Worm (Caenorhabditis elegans): ENCODE measurements around the gene T24H10.5.

T24H10.5 gene

DNA sequence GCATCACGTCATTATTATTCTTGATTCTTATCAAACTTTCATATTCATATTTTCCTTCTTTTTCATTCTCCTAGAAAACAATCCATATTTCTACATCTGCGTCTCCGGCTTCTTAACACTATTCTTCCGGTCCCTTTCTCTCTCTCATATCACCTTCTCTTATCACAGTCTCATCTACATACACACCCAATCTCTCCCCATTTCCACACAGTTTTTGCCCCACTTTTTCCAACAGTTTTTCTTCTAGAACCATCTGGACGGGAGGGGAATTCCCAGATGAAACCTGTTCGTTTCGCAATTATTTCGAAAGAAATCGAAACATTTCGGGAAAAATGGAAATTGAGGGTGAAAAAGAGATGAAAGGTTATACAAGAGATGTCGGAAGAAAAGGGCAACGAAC lies 27.2 kb downstream of the T24H10.5 start:
- TF ChIP-seq nhr-237 (tag; optimal IDR thresholded peaks at IDR 0.05) (peak; percentile 58), mab-5 (tag; optimal IDR thresholded peaks at IDR 0.05) (no peak), elt-1 (tag; optimal IDR thresholded peaks at IDR 0.05; ENCODE audit: borderline replicate concordance, insufficient read depth) (peak; percentile 10), elt-3 (tag; optimal IDR thresholded peaks at IDR 0.05) (peak; percentile 91)

- TF ChIP-seq hlh-1 (tag; optimal IDR thresholded peaks at IDR 0.05) (no peak), lsy-2 (tag; optimal IDR thresholded peaks at IDR 0.05) (no peak)
Observed at ce11 chrII:9130339-9130738, 29.4 kb downstream of the T24H10.5 start.

ce11 chrII:9131363-9131762 lies 30.5 kb downstream of the T24H10.5 start, which contains the start of gene C16D2.1:
Gene C16D2.1, plus strand, starts transcription at chrII:9131663.
- TF ChIP-seq nhr-2 (tag; optimal IDR thresholded peaks at IDR 0.05) = no peak
- no peak for TF ChIP-seq sptf-1 (tag; optimal IDR thresholded peaks at IDR 0.05)
- TF ChIP-seq mab-5 (tag; optimal IDR thresholded peaks at IDR 0.05) = no peak
- no peak for TF ChIP-seq zip-8 (tag; optimal IDR thresholded peaks at IDR 0.05)
- TF ChIP-seq sem-2 (GFP tag; optimal IDR thresholded peaks at IDR 0.05) = no peak
- TF ChIP-seq elt-3 (tag; optimal IDR thresholded peaks at IDR 0.05) = no peak
- TF ChIP-seq nhr-237 (tag; optimal IDR thresholded peaks at IDR 0.05) = no peak
- no peak for TF ChIP-seq tbx-8 (GFP tag; optimal IDR thresholded peaks at IDR 0.05)
- TF ChIP-seq hlh-1 (tag; optimal IDR thresholded peaks at IDR 0.05) = no peak
- TF ChIP-seq lin-13 (tag; optimal IDR thresholded peaks at IDR 0.05) = no peak

- TF ChIP-seq drap-1 (GFP tag; optimal IDR thresholded peaks at IDR 0.05) = no peak
- TF ChIP-seq zip-8 (tag; optimal IDR thresholded peaks at IDR 0.05) = no peak
- TF ChIP-seq pha-4 (tag; optimal IDR thresholded peaks at IDR 0.05) = no peak
Observed at ce11 chrII:9132338-9132737, 31.4 kb downstream of the T24H10.5 start.

DNA sequence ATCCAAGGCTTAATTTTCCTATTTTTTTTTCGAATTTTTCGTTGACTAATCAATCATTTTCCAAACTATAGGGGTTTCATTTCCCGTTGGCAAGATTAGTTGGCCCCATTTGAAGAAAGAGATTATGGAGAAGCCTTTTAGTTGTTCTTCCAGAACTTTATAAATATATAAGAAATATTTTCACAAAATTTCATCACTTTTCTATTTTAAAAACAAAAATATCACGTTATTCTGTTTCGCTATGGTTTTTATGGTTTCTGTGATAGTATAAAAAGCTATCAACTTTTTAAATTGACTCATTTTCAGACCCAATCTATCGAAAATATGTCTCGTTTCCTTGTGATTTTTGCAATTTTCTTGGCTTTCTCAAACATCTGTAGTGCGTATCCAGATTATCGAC lies 35.0 kb downstream of the T24H10.5 start, which contains the start of gene nlp-78:
Gene nlp-78 (plus strand): TSS at position 301 of the 400 bp plus-strand sequence.
- TF ChIP-seq lsy-2 (tag; optimal IDR thresholded peaks at IDR 0.05) (no peak), drap-1 (GFP tag; optimal IDR thresholded peaks at IDR 0.05) (no peak), snpc-4 (tag; optimal IDR thresholded peaks at IDR 0.05) (no peak), unc-62 (GFP tag; optimal IDR thresholded peaks at IDR 0.05) (no peak), M03D4.4 (tag; optimal IDR thresholded peaks at IDR 0.05) (no peak), sptf-1 (tag; optimal IDR thresholded peaks at IDR 0.05) (no peak), zip-8 (tag; optimal IDR thresholded peaks at IDR 0.05) (no peak), lin-13 (tag; optimal IDR thresholded peaks at IDR 0.05) (no peak), ceh-83 (GFP tag; optimal IDR thresholded peaks at IDR 0.05) (no peak), mep-1 (tag; optimal IDR thresholded peaks at IDR 0.05) (no peak), cnd-1 (tag; optimal IDR thresholded peaks at IDR 0.05) (no peak), lin-32 (GFP tag; optimal IDR thresholded peaks at IDR 0.05) (no peak)

DNA sequence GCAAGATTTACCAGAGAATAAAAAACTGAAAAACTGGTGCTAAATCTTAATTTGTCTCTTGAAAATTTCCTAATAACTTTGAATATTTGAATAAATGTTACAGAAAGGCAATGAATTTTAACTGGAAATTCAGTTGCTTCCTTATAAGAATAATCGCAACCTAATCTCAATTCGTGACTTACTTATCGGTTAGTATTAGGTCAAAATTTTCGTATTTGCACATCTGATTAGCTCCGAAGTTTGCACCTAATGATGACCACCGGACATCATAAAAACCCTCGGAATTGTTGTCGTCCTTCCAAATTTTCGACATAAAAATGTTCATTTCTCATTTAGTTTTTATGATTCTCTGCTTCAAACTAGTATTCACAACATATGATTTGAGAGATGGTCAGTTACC lies 36.9 kb downstream of the T24H10.5 start, which contains the start of gene C16D2.3:
Gene C16D2.3 (plus strand): TSS at position 301 of the 400 bp plus-strand sequence.
- no peak for TF ChIP-seq unc-62 (GFP tag; optimal IDR thresholded peaks at IDR 0.05)
- no peak for TF ChIP-seq nhr-76 (tag; optimal IDR thresholded peaks at IDR 0.05)
- no peak for TF ChIP-seq sem-2 (GFP tag; optimal IDR thresholded peaks at IDR 0.05)
- TF ChIP-seq hlh-1 (tag; optimal IDR thresholded peaks at IDR 0.05) = no peak
- no peak for TF ChIP-seq nhr-2 (tag; optimal IDR thresholded peaks at IDR 0.05)
- no peak for TF ChIP-seq drap-1 (GFP tag; optimal IDR thresholded peaks at IDR 0.05)
- no peak for TF ChIP-seq ham-2 (GFP tag; optimal IDR thresholded peaks at IDR 0.05)

ce11 chrII:9139172-9139700 lies 38.3 kb downstream of the T24H10.5 start, which contains the start of gene Y9C2UA.1:
Gene Y9C2UA.1, plus strand, starts transcription at chrII:9139650.
- TF ChIP-seq unc-62 (GFP tag; optimal IDR thresholded peaks at IDR 0.05) (no peak), ham-2 (GFP tag; optimal IDR thresholded peaks at IDR 0.05) (no peak), elt-3 (tag; optimal IDR thresholded peaks at IDR 0.05) (no peak), ztf-11 (tag; optimal IDR thresholded peaks at IDR 0.05) (no peak), mep-1 (tag; optimal IDR thresholded peaks at IDR 0.05) (no peak), mab-5 (tag; optimal IDR thresholded peaks at IDR 0.05) (no peak), ceh-83 (GFP tag; optimal IDR thresholded peaks at IDR 0.05) (no peak), flh-1 (GFP tag; optimal IDR thresholded peaks at IDR 0.05) (no peak)
